Fruit fly (Drosophila melanogaster): ENCODE measurements around the gene CG4267.

DNA sequence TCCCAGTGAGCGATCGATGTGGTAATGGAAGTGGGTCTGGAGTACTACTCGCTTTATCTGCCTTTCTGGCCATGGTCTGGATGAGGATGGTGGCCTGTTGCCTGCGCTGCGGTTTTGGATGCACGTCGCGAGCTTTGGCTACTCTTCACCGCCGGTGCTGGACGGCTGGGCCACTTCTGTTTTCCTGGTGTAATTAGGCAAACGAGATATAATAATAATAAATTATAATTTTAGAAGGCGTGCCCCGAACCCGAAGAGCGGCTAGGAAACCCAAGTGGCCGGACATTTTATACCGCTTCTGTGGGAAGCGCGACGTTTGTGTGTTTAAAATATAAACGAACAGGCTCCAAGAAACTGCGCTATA lies 42.8 kb upstream of the CG4267 start:
- TF ChIP-seq Crg-1 (GFP tag; optimal IDR thresholded peaks at IDR 0.05) (no peak), kay (GFP tag; ENCODE audit: borderline replicate concordance) (no peak), CG7045 (GFP tag; optimal IDR thresholded peaks at IDR 0.05) (no peak), Clk (GFP tag; optimal IDR thresholded peaks at IDR 0.05) (no peak), tj (GFP tag; optimal IDR thresholded peaks at IDR 0.05) (no peak), CG7101 (tag; optimal IDR thresholded peaks at IDR 0.05) (no peak), cnc (optimal IDR thresholded peaks at IDR 0.05) (no peak), cic (GFP tag; optimal IDR thresholded peaks at IDR 0.05) (no peak), CG14711 (tag; optimal IDR thresholded peaks at IDR 0.05) (no peak), CG1620 (GFP tag; optimal IDR thresholded peaks at IDR 0.05) (no peak), bab1 (GFP tag; optimal IDR thresholded peaks at IDR 0.05) (no peak)
